Worm (Caenorhabditis elegans) whole organism, late embryonic: ENCODE measurements around the gene acdh-12.

Experiments
- C08G9.2 ChIP-seq: sonication (generic microtip); optimal IDR thresholded peaks from 2 replicates; lab custom pipeline; 2016; ENCODE audit warnings: mild to moderate bottlenecking, missing genetic modification characterization, moderate library complexity, missing compliant biosample characterization
- C38D4.7 ChIP-seq: fragments of 200-800 bp; sonication (Bioruptor generic); optimal IDR thresholded peaks from 2 replicates; lab custom pipeline; 2018; ENCODE audit warnings: mild to moderate bottlenecking, missing genetic modification characterization, moderate library complexity, missing compliant biosample characterization
- F13H6.1 ChIP-seq: sonication (generic microtip); optimal IDR thresholded peaks from 2 replicates; lab custom pipeline; 2016; ENCODE audit warnings: missing genetic modification characterization, missing compliant biosample characterization
- K02D7.2 ChIP-seq: sonication (generic microtip); optimal IDR thresholded peaks from 2 replicates; lab custom pipeline; 2017; ENCODE audit warnings: mild to moderate bottlenecking, missing genetic modification characterization, missing compliant biosample characterization
- K09A11.1 ChIP-seq: sonication (generic microtip); optimal IDR thresholded peaks from 2 replicates; lab custom pipeline; 2017; ENCODE audit warnings: antibody characterized with exemption, mild to moderate bottlenecking, missing genetic modification characterization, missing compliant biosample characterization; ENCODE audit not compliant: insufficient read depth
- Y22D7AL.16 ChIP-seq: sonication (generic microtip); optimal IDR thresholded peaks from 2 replicates; lab custom pipeline; 2016; ENCODE audit warnings: missing genetic modification characterization, missing compliant biosample characterization
- ama-1 ChIP-seq: fragments of 150-350 bp; optimal IDR thresholded peaks from 2 replicates; lab custom pipeline; 2014
- ceh-18 ChIP-seq: sonication (generic microtip); optimal IDR thresholded peaks from 2 replicates; lab custom pipeline; 2016; ENCODE audit warnings: missing genetic modification characterization, missing compliant biosample characterization
- ceh-19 ChIP-seq: fragments of 200-800 bp; sonication (Bioruptor generic); optimal IDR thresholded peaks from 2 replicates; lab custom pipeline; 2018; ENCODE audit warnings: mild to moderate bottlenecking, missing genetic modification characterization, missing compliant biosample characterization
- ceh-30 ChIP-seq: fragments of 150-350 bp; optimal IDR thresholded peaks from 2 replicates; lab custom pipeline; 2014; ENCODE audit warnings: missing biosample characterization, missing genetic modification characterization
- ceh-34 ChIP-seq: sonication (generic microtip); optimal IDR thresholded peaks from 2 replicates; lab custom pipeline; 2016; ENCODE audit warnings: mild to moderate bottlenecking, missing genetic modification characterization, missing compliant biosample characterization
- ceh-45 ChIP-seq: fragments of 200-800 bp; sonication (Bioruptor generic); IDR thresholded peaks from 2 replicates; pipeline ENCODE4 v1.3.6; 2022; ENCODE audit warnings: missing genetic modification reagents, missing genetic modification characterization, missing compliant biosample characterization
- ceh-6 ChIP-seq: fragments of 200-800 bp; sonication (Bioruptor generic); optimal IDR thresholded peaks from 2 replicates; lab custom pipeline; 2018; ENCODE audit warnings: mild to moderate bottlenecking, missing genetic modification characterization, missing compliant biosample characterization
- dve-1 ChIP-seq: sonication (generic microtip); optimal IDR thresholded peaks from 2 replicates; lab custom pipeline; 2017; ENCODE audit warnings: antibody characterized with exemption, mild to moderate bottlenecking, missing genetic modification characterization, missing compliant biosample characterization
- ets-4 ChIP-seq: sonication (generic microtip); optimal IDR thresholded peaks from 2 replicates; lab custom pipeline; 2016; ENCODE audit warnings: missing genetic modification characterization, missing compliant biosample characterization
- eyg-1 ChIP-seq: sonication (generic microtip); optimal IDR thresholded peaks from 2 replicates; lab custom pipeline; 2016; ENCODE audit warnings: missing genotype, missing genetic modification characterization, missing compliant biosample characterization
- hlh-13 ChIP-seq: fragments of 200-800 bp; sonication (Bioruptor generic); optimal IDR thresholded peaks from 2 replicates; lab custom pipeline; 2018; ENCODE audit warnings: mild to moderate bottlenecking, missing genetic modification characterization, missing compliant biosample characterization
- hlh-15 ChIP-seq: sonication (generic microtip); optimal IDR thresholded peaks from 2 replicates; lab custom pipeline; 2016; ENCODE audit warnings: missing genetic modification characterization, missing compliant biosample characterization
- hlh-30 ChIP-seq: sonication (generic microtip); optimal IDR thresholded peaks from 2 replicates; lab custom pipeline; 2017; ENCODE audit warnings: antibody characterized with exemption, missing genetic modification characterization, missing compliant biosample characterization; ENCODE audit not compliant: insufficient read depth
- lim-6 ChIP-seq: sonication (generic microtip); optimal IDR thresholded peaks from 2 replicates; lab custom pipeline; 2016; ENCODE audit warnings: missing genetic modification characterization, missing compliant biosample characterization
- lin-11 ChIP-seq: fragments of 200-800 bp; sonication (Bioruptor generic); optimal IDR thresholded peaks from 2 replicates; lab custom pipeline; 2018; ENCODE audit warnings: mild to moderate bottlenecking, missing genetic modification characterization, missing compliant biosample characterization
- nhr-11 ChIP-seq: fragments of 150-350 bp; optimal IDR thresholded peaks from 2 replicates; lab custom pipeline; 2014; ENCODE audit warnings: missing biosample characterization, missing genetic modification characterization
- nhr-232 ChIP-seq: sonication (generic microtip); optimal IDR thresholded peaks from 2 replicates; lab custom pipeline; 2016; ENCODE audit warnings: missing genetic modification characterization, missing compliant biosample characterization
- odd-2 ChIP-seq: sonication (generic microtip); optimal IDR thresholded peaks from 2 replicates; lab custom pipeline; 2017; ENCODE audit warnings: antibody characterized with exemption, mild to moderate bottlenecking, missing genetic modification characterization, missing compliant biosample characterization
- pag-3 ChIP-seq: sonication (generic microtip); optimal IDR thresholded peaks from 2 replicates; lab custom pipeline; 2016; ENCODE audit warnings: missing compliant biosample characterization, missing genetic modification characterization, borderline replicate concordance
- ref-2 ChIP-seq: sonication (generic microtip); optimal IDR thresholded peaks from 2 replicates; lab custom pipeline; 2016; ENCODE audit warnings: missing genetic modification characterization, missing compliant biosample characterization
- sox-2 ChIP-seq: fragments of 200-800 bp; sonication (Bioruptor generic); IDR thresholded peaks from 2 replicates; pipeline ENCODE4 v1.3.6; 2022; ENCODE audit warnings: missing genetic modification reagents, missing genetic modification characterization, missing compliant biosample characterization
- sox-4 ChIP-seq: sonication (generic microtip); optimal IDR thresholded peaks from 2 replicates; lab custom pipeline; 2017; ENCODE audit warnings: mild to moderate bottlenecking, missing genetic modification characterization, inconsistent platforms, missing compliant biosample characterization
- syd-9 ChIP-seq: sonication (generic microtip); optimal IDR thresholded peaks from 2 replicates; lab custom pipeline; 2016; ENCODE audit warnings: mild to moderate bottlenecking, missing genetic modification characterization, moderate library complexity, missing compliant biosample characterization
- tbx-2 ChIP-seq: sonication (generic microtip); optimal IDR thresholded peaks from 2 replicates; lab custom pipeline; 2016; ENCODE audit warnings: missing genetic modification characterization, missing compliant biosample characterization
- tbx-7 ChIP-seq: sonication (generic microtip); optimal IDR thresholded peaks from 2 replicates; lab custom pipeline; 2016; ENCODE audit warnings: missing genotype, missing genetic modification characterization, missing compliant biosample characterization
- ttx-3 ChIP-seq: sonication (generic microtip); optimal IDR thresholded peaks from 2 replicates; lab custom pipeline; 2016; ENCODE audit warnings: missing genetic modification reagents, missing genetic modification characterization, missing compliant biosample characterization
- unc-42 ChIP-seq: sonication (generic microtip); optimal IDR thresholded peaks from 2 replicates; lab custom pipeline; 2016; ENCODE audit warnings: missing genotype, missing genetic modification characterization, missing compliant biosample characterization
- zip-5 ChIP-seq: sonication (generic microtip); optimal IDR thresholded peaks from 2 replicates; lab custom pipeline; 2016; ENCODE audit warnings: missing genetic modification characterization, missing compliant biosample characterization

acdh-12 gene

DNA sequence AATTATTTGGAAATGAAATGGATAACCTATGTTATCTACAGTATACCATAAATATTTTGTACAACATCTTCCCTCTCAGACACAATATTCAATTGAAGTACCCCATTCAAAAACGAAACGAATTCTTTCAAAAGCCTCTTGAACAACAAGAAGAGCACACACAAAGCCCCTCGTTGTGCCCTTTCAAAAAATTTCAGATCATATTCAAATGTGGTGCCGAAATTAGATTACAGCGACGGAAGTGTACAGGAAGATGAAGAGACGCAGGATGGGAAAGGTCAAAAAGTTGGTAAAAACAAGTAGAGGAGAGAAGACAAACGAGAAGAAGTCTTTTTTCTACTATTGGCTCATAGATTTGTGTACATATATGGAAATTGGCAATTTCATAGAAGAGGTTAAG lies 19.3 kb downstream of the acdh-12 start:
- TF ChIP-seq tbx-7 (tag; lab: Kevin White, UChicago) = no peak
- TF ChIP-seq hlh-13 (GFP tag; lab: Kevin White, UChicago) = no peak
- TF ChIP-seq unc-42 (tag; lab: Kevin White, UChicago) = peak; percentile 80
- no peak for TF ChIP-seq ttx-3 (tag; lab: Kevin White, UChicago)

DNA sequence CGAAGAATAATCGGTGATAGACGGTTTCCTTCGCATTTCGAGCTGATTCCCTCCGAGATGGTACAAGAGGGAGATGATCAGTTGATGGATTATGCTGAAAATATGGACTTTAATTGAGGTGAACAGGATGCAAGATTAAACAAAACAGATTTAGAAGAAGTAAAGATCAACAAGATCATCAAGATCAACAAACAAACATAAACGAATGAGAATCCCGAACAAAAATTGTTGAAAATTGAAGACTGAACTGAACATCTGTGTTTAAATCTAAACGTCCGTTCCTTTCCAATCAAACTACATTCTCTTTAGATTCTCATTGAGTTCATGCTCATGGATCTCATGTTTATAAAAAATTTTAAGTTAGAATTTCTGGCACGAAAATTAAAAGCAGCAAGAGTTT lies 20.6 kb downstream of the acdh-12 start, which contains the start of gene glc-4:
Gene glc-4 (minus strand): TSS at position 101 of the 400 bp plus-strand sequence.
- TF ChIP-seq nhr-232 (tag; lab: Kevin White, UChicago) = no peak
- TF ChIP-seq C08G9.2 (tag; lab: Kevin White, UChicago) = no peak
- no peak for TF ChIP-seq sox-4 (tag; lab: Kevin White, UChicago)
- no peak for TF ChIP-seq unc-42 (tag; lab: Kevin White, UChicago)
- TF ChIP-seq pag-3 (tag; lab: Kevin White, UChicago) = no peak
- TF ChIP-seq tbx-2 (tag; lab: Kevin White, UChicago) = no peak
- no peak for TF ChIP-seq ref-2
- no peak for TF ChIP-seq ceh-45 (GFP tag; lab: Robert Waterston, UW)
- no peak for TF ChIP-seq nhr-11
- no peak for TF ChIP-seq ceh-30 (tag; lab: Kevin White, UChicago)
- TF ChIP-seq eyg-1 (tag; lab: Kevin White, UChicago) = no peak
- TF ChIP-seq dve-1 = no peak
- TF ChIP-seq K09A11.1 (tag; lab: Kevin White, UChicago) = no peak
- TF ChIP-seq ets-4 = no peak
- TF ChIP-seq hlh-15 (tag; lab: Kevin White, UChicago) = no peak
- no peak for TF ChIP-seq syd-9 (tag; lab: Kevin White, UChicago)
- no peak for TF ChIP-seq hlh-30 (tag; lab: Kevin White, UChicago)
- TF ChIP-seq zip-5 = no peak
- TF ChIP-seq tbx-7 (tag; lab: Kevin White, UChicago) = no peak

DNA sequence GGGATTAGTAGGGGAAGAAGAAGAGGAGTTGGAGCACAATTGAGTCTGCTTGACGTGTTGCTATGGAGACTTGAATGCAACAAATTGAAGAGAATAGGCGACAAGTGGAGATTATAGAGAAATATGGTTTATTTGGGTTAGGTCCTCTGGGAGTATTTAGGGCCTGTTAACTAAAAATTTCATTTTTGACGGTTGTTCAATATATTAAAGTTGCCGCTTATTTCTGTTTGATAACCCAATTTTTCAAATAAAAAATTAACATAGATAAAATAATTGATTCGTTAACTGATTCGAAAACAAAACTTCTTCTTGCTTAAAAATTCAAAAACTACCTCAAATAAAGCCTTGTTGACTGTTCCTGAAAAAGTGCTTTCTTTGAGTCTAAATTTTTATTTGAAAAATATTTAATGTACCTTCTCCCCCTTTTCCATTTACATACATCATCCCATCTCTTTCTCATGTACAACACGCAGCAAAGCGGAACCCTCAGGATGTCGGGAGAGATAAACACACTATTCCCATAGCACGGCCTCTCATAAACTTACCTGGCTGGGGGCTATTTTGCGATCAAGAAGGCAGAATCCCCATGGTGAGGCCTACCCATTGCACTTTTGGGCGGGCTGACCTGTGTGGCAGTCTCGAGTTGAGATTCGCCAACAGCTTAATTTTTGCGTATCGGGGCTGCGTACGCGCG lies 24.0 kb downstream of the acdh-12 start, which contains the start of gene dyf-13:
Gene dyf-13 (minus strand): TSS at position 51 of the 694 bp plus-strand sequence.
- no peak for TF ChIP-seq dve-1
- TF ChIP-seq C38D4.7 (GFP tag; lab: Kevin White, UChicago) = no peak
- TF ChIP-seq Y22D7AL.16 (tag; lab: Kevin White, UChicago) = no peak
- TF ChIP-seq K02D7.2 (tag; lab: Kevin White, UChicago) = no peak
- TF ChIP-seq sox-4 (tag; lab: Kevin White, UChicago) = no peak
- no peak for TF ChIP-seq eyg-1 (tag; lab: Kevin White, UChicago)
- TF ChIP-seq odd-2 (tag; lab: Kevin White, UChicago) = no peak
- no peak for TF ChIP-seq sox-2 (GFP tag; lab: Robert Waterston, UW)
- no peak for TF ChIP-seq tbx-7 (tag; lab: Kevin White, UChicago)
- TF ChIP-seq syd-9 (tag; lab: Kevin White, UChicago) = no peak

- no peak for TF ChIP-seq ceh-34 (tag; lab: Kevin White, UChicago)
Measured at ce11 chrII:7168712-7169111, 26.7 kb downstream of the acdh-12 start, which contains the start of gene col-36. col-36 (minus strand) TSS chrII:7168812.

DNA sequence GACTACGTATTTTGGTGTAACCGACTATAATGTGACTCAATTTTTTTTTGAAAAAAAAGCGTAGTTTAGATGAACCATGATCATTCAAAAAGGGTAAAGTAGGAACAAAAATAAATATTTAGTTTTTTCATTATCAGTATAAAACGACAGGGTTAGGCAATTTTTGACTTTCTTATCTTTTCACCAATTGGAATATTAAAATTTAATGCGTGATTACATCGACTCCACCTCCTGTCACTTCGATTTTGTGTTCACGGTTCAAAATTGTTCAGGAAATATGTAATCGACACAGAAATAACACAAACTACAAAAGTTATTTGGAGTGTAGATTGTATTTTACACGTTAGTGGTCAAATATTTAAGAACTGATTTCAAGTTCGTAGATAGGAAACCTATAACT lies 28.7 kb downstream of the acdh-12 start:
- TF ChIP-seq ets-4 (no peak), ceh-19 (GFP tag; lab: Kevin White, UChicago) (no peak), lim-6 (tag; lab: Kevin White, UChicago) (no peak), ceh-18 (tag; lab: Kevin White, UChicago) (no peak), ceh-6 (no peak), F13H6.1 (tag; lab: Kevin White, UChicago) (no peak), ama-1 (lab: Kevin White, UChicago) (no peak), lin-11 (tag; lab: Kevin White, UChicago) (no peak)
